Fruit fly (Drosophila melanogaster) S2 (cell line): Measurements from ENCODE around the gene jub.

Experiments
- CG8478 ChIP-seq: fragments of >200 bp; optimal IDR thresholded peaks from 2 replicates; lab custom pipeline; 2018
- CTCF ChIP-seq, 2 experiments: fragments of >200 bp; optimal IDR thresholded peaks; 2 replicates each; lab custom pipeline; 2018

DNA sequence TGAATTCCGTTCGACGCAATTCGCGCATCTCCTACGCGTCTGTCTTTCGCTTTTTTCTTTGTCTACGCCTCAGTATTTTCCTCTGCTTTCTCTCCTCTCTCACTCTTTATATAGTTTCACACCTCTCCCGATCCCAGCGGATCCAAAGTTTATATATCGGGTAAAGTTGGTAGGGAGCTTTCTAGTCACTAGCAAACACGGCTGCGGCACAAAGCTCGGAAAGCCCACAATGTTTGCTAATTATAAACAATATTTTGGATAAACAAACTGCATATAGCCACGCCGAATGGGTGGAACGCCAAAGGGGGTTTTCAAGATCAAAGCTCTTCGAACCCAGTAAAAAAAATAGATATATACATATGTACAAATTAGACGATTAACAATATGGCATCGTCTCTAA lies 10.0 kb upstream of the jub start:
- TF ChIP-seq CG8478 (lab: Kevin White, UChicago) (no peak), CTCF (optimal IDR thresholded peaks at IDR 0.05; lab: Kevin White, UChicago) (no peak)
